Fruit fly (Drosophila melanogaster) whole organism: ENCODE results near the gene CG6230.

ENCODE experiments used
- CG8478 ChIP-seq: fragments of >200 bp; optimal IDR thresholded peaks from 2 replicates; lab custom pipeline; 2018; ENCODE audit warnings: inconsistent platforms
- Dll ChIP-seq: fragments of >200 bp; optimal IDR thresholded peaks from 2 replicates; lab custom pipeline; 2017
- pan ChIP-seq: fragments of >200 bp; optimal IDR thresholded peaks from 2 replicates; lab custom pipeline; 2017
- psq ChIP-seq: fragments of >200 bp; optimal IDR thresholded peaks from 2 replicates; lab custom pipeline; 2017
- usp ChIP-seq: fragments of >200 bp; optimal IDR thresholded peaks from 2 replicates; lab custom pipeline; 2017; ENCODE audit warnings: missing biosample characterization, missing genetic modification characterization, mixed read lengths

DNA sequence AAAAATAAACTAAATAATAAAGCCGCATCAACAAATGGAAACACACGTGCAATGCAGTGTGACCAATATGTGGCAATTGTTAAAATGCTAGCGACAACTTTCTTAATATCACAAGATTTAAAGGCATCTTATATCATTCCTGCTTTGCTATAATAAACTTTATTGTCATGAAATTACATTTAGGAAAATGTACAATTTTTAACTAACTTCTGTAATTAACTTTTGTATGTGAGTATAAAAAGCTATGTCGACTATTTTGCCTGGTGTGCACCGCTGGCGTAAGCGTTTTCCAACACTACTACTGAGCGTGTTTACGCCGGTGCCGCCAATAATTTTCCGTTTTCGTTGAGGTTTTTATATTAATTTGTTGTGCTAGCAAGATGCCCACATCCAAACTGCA lies 3.4 kb upstream of the CG6230 start, which contains the start of the genes Csl4 and Nup160:
- TF ChIP-seq usp (GFP tag; lab: Kevin White, UChicago) (no peak), pan (lab: Kevin White, UChicago) (no peak), CG8478 (lab: Kevin White, UChicago) (no peak), Dll (lab: Kevin White, UChicago) (no peak), psq (no peak)
